Worm (Caenorhabditis elegans) whole organism, L3 larva: Measurements from ENCODE around the gene kqt-1.

Source experiments
- ZK546.5 ChIP-seq: sonication (generic microtip); optimal IDR thresholded peaks from 2 replicates; lab custom pipeline; 2017; ENCODE audit warnings: missing biosample characterization, missing genetic modification characterization
- aly-2 ChIP-seq: fragments of 150-350 bp; optimal IDR thresholded peaks from 2 replicates; lab custom pipeline; 2014; ENCODE audit warnings: missing biosample characterization, missing genetic modification characterization
- ama-1 ChIP-seq: fragments of 150-350 bp; optimal IDR thresholded peaks from 2 replicates; lab custom pipeline; 2018
- ceh-28 ChIP-seq: fragments of 150-350 bp; optimal IDR thresholded peaks from 2 replicates; lab custom pipeline; 2014; ENCODE audit warnings: missing biosample characterization, missing genetic modification reagents, missing genetic modification characterization
- ceh-9 ChIP-seq: sonication (generic microtip); optimal IDR thresholded peaks from 2 replicates; lab custom pipeline; 2018; ENCODE audit warnings: missing biosample characterization, missing genetic modification characterization
- daf-12 ChIP-seq: fragments of 150-350 bp; optimal IDR thresholded peaks from 2 replicates; lab custom pipeline; 2014; ENCODE audit warnings: missing biosample characterization, missing genetic modification reagents, missing genetic modification characterization
- egl-27 ChIP-seq: sonication (generic microtip); optimal IDR thresholded peaks from 4 replicates; lab custom pipeline; 2017; ENCODE audit warnings: missing biosample characterization, missing genetic modification reagents, missing genetic modification characterization
- egl-5 ChIP-seq: fragments of 150-350 bp; optimal IDR thresholded peaks from 2 replicates; lab custom pipeline; 2017; ENCODE audit warnings: missing biosample characterization, missing genetic modification reagents, missing genetic modification characterization, inconsistent platforms
- elt-2 ChIP-seq: sonication (generic microtip); optimal IDR thresholded peaks from 2 replicates; lab custom pipeline; 2016; ENCODE audit warnings: missing genetic modification reagents, mild to moderate bottlenecking, missing genetic modification characterization, missing compliant biosample characterization
- elt-3 ChIP-seq, 3 experiments: fragments of 150-350 bp in 1 of 3; sonication (generic microtip) in 2 of 3; optimal IDR thresholded peaks; 2 replicates in 2 of 3; 4 replicates in 1 of 3; lab custom pipeline; 2014 to 2017; ENCODE audit warnings: missing biosample characterization in 3 of 3, missing genetic modification characterization in 3 of 3
- fkh-2 ChIP-seq: fragments of 150-350 bp; optimal IDR thresholded peaks from 2 replicates; lab custom pipeline; 2014; ENCODE audit warnings: missing biosample characterization, missing genetic modification reagents, missing genetic modification characterization
- fos-1 ChIP-seq: fragments of 150-350 bp; optimal IDR thresholded peaks from 2 replicates; lab custom pipeline; 2014; ENCODE audit warnings: missing biosample characterization, missing genetic modification characterization
- hmg-11 ChIP-seq: sonication (generic microtip); optimal IDR thresholded peaks from 2 replicates; lab custom pipeline; 2016; ENCODE audit warnings: missing genetic modification characterization, missing compliant biosample characterization
- jun-1 ChIP-seq: fragments of 150-350 bp; optimal IDR thresholded peaks from 2 replicates; lab custom pipeline; 2014; ENCODE audit warnings: missing biosample characterization, missing genetic modification reagents, missing genetic modification characterization
- lin-15B ChIP-seq: fragments of 150-350 bp; optimal IDR thresholded peaks from 2 replicates; lab custom pipeline; 2014; ENCODE audit warnings: missing biosample characterization, missing genetic modification characterization
- lin-39 ChIP-seq: fragments of 150-350 bp; optimal IDR thresholded peaks from 2 replicates; lab custom pipeline; 2018; ENCODE audit warnings: missing biosample characterization, missing genetic modification reagents, missing genetic modification characterization
- mdl-1 ChIP-seq: fragments of 150-350 bp; optimal IDR thresholded peaks from 2 replicates; lab custom pipeline; 2014; ENCODE audit warnings: missing biosample characterization, missing genetic modification characterization
- mml-1 ChIP-seq: fragments of 150-350 bp; sonication (generic microtip); optimal IDR thresholded peaks from 3 replicates; lab custom pipeline; 2014; ENCODE audit warnings: missing biosample characterization, missing genetic modification characterization
- nfya-1 ChIP-seq: sonication (generic microtip); optimal IDR thresholded peaks from 2 replicates; lab custom pipeline; 2017; ENCODE audit warnings: missing genetic modification characterization, mild to moderate bottlenecking, missing compliant biosample characterization, antibody characterized with exemption, moderate library complexity; ENCODE audit not compliant: insufficient read depth
- nhr-12 ChIP-seq: fragments of 150-350 bp; optimal IDR thresholded peaks from 2 replicates; lab custom pipeline; 2014; ENCODE audit warnings: missing biosample characterization, missing genetic modification characterization
- nhr-237 ChIP-seq: fragments of 150-350 bp; optimal IDR thresholded peaks from 2 replicates; lab custom pipeline; 2014; ENCODE audit warnings: missing biosample characterization, missing genetic modification characterization
- nhr-28 ChIP-seq: fragments of 150-350 bp; optimal IDR thresholded peaks from 2 replicates; lab custom pipeline; 2014; ENCODE audit warnings: missing biosample characterization, missing genetic modification characterization
- pha-4 ChIP-seq: fragments of 150-350 bp; optimal IDR thresholded peaks from 2 replicates; lab custom pipeline; 2014; ENCODE audit warnings: missing biosample characterization, missing genetic modification reagents, missing genetic modification characterization
- pqm-1 ChIP-seq: fragments of 150-350 bp; optimal IDR thresholded peaks from 2 replicates; lab custom pipeline; 2017; ENCODE audit warnings: missing biosample characterization, missing genetic modification characterization, inconsistent platforms
- sea-2 ChIP-seq: fragments of 150-350 bp; sonication (generic microtip); optimal IDR thresholded peaks from 4 replicates; lab custom pipeline; 2014; ENCODE audit warnings: missing biosample characterization, missing genetic modification reagents, missing genetic modification characterization
- tbx-2 ChIP-seq: sonication (generic microtip); optimal IDR thresholded peaks from 2 replicates; lab custom pipeline; 2016; ENCODE audit warnings: mild to moderate bottlenecking, missing genetic modification characterization, missing compliant biosample characterization
- unc-39 ChIP-seq: sonication (generic microtip); optimal IDR thresholded peaks from 4 replicates; lab custom pipeline; 2017; ENCODE audit warnings: missing biosample characterization, missing genetic modification characterization
- unc-62 ChIP-seq: fragments of 150-350 bp; sonication (generic microtip); optimal IDR thresholded peaks from 4 replicates; lab custom pipeline; 2014; ENCODE audit warnings: missing biosample characterization, missing genetic modification reagents, missing genetic modification characterization
- zag-1 ChIP-seq: fragments of 150-350 bp; optimal IDR thresholded peaks from 2 replicates; lab custom pipeline; 2014; ENCODE audit warnings: missing biosample characterization, missing genetic modification characterization
- ztf-11 ChIP-seq: fragments of 150-350 bp; optimal IDR thresholded peaks from 2 replicates; lab custom pipeline; 2014; ENCODE audit warnings: missing biosample characterization, missing genetic modification characterization
- ztf-4 ChIP-seq: fragments of 150-350 bp; optimal IDR thresholded peaks from 2 replicates; lab custom pipeline; 2014; ENCODE audit warnings: missing biosample characterization, missing genetic modification characterization

The kqt-1 gene

ce11 chrX:6597089-6597488 lies 21.7 kb upstream of the kqt-1 start, which contains the start of gene ttr-6:
Gene ttr-6 (minus strand): TSS chrX:6597121.
- TF ChIP-seq nhr-28 (tag; lab: Kevin White, UChicago) (no peak), egl-27 (tag; lab: Kevin White, UChicago) (no peak), egl-5 (tag; lab: Kevin White, UChicago) (peak; percentile 47), lin-39 (tag; lab: Kevin White, UChicago) (no peak)

ce11 chrX:6598732-6599131 lies 20.1 kb upstream of the kqt-1 start, which contains the start of gene hic-1:
Gene hic-1 (minus strand): TSS chrX:6598832.
- TF ChIP-seq ceh-28 (tag; lab: Kevin White, UChicago) (no peak), unc-39 (no peak), tbx-2 (tag; lab: Kevin White, UChicago) (no peak), zag-1 (tag; lab: Kevin White, UChicago) (no peak), ztf-11 (tag; lab: Kevin White, UChicago) (no peak), elt-3 (tag; optimal IDR thresholded peaks at IDR 0.05; lab: Kevin White, UChicago) (no peak), unc-62 (GFP tag; lab: Kevin White, UChicago) (no peak), mml-1 (tag; lab: Kevin White, UChicago) (no peak), nfya-1 (no peak), fkh-2 (no peak)
- TF ChIP-seq, all 47 proteins: peak for 0

- TF ChIP-seq nhr-237 (tag; lab: Kevin White, UChicago) (no peak), pha-4 (peak; percentile 12)
These were observed 16.8 kb upstream of the kqt-1 start for ce11 chrX:6601967-6602366.

- TF ChIP-seq unc-39 = no peak
- TF ChIP-seq aly-2 (tag; lab: Kevin White, UChicago) = no peak
- TF ChIP-seq lin-39 (tag; lab: Kevin White, UChicago) = no peak
- no peak for TF ChIP-seq daf-12 (tag; lab: Kevin White, UChicago)
- TF ChIP-seq ama-1 (lab: Kevin White, UChicago) = no peak
- no peak for TF ChIP-seq fos-1 (tag; lab: Kevin White, UChicago)
- TF ChIP-seq elt-3 (tag; optimal IDR thresholded peaks at IDR 0.05; lab: Kevin White, UChicago) = no peak
- TF ChIP-seq mml-1 (tag; lab: Kevin White, UChicago) = no peak
- no peak for TF ChIP-seq mdl-1 (tag; lab: Kevin White, UChicago)
- no peak for TF ChIP-seq fkh-2
- no peak for TF ChIP-seq lin-15B (tag; lab: Kevin White, UChicago)
- no peak for TF ChIP-seq jun-1 (tag; lab: Kevin White, UChicago)
- no peak for TF ChIP-seq ceh-9 (tag; lab: Kevin White, UChicago)
- no peak for TF ChIP-seq tbx-2 (tag; lab: Kevin White, UChicago)
- no peak for TF ChIP-seq nhr-12 (tag; lab: Kevin White, UChicago)
- no peak for TF ChIP-seq elt-2
- no peak for TF ChIP-seq ztf-11 (tag; lab: Kevin White, UChicago)
- no peak for TF ChIP-seq hmg-11
These were observed 15.7 kb upstream of the kqt-1 start, which contains the start of gene F23G4.1 for ce11 chrX:6603098-6603497. Gene F23G4.1 (minus strand): TSS chrX:6603198.

- peak; percentile 93 for TF ChIP-seq elt-2
- TF ChIP-seq pha-4 = peak; percentile 21
- TF ChIP-seq pqm-1 (tag; lab: Kevin White, UChicago) = peak; percentile 88
- no peak for TF ChIP-seq sea-2 (GFP tag; lab: Kevin White, UChicago)
- TF ChIP-seq jun-1 (tag; lab: Kevin White, UChicago) = no peak
These were observed 11.8 kb upstream of the kqt-1 start, which contains the start of gene cpr-6 for ce11 chrX:6606991-6607390. Gene cpr-6 (plus strand): TSS chrX:6607207.

ce11 chrX:6607599-6607998 lies 11.2 kb upstream of the kqt-1 start:
- TF ChIP-seq pqm-1 (tag; lab: Kevin White, UChicago) (peak; percentile 69), unc-62 (GFP tag; lab: Kevin White, UChicago) (no peak), lin-39 (tag; lab: Kevin White, UChicago) (no peak), tbx-2 (tag; lab: Kevin White, UChicago) (no peak), pha-4 (peak; percentile 10), ztf-4 (tag; lab: Kevin White, UChicago) (no peak), elt-2 (peak; percentile 79), ceh-9 (tag; lab: Kevin White, UChicago) (no peak), aly-2 (tag; lab: Kevin White, UChicago) (no peak), ama-1 (lab: Kevin White, UChicago) (no peak), sea-2 (GFP tag; lab: Kevin White, UChicago) (no peak), ZK546.5 (no peak)
